Fruit fly (Drosophila melanogaster) whole organism, embryonic: Measurements from ENCODE around the gene Lmx1a.
A peak's percentile ranks its signal among the peaks of the same experiment; 100 is the strongest.

Experiments used
- Asciz ChIP-seq: fragments of 200-800 bp; sonication (Bioruptor generic); optimal IDR thresholded peaks from 2 replicates; lab custom pipeline; 2017; ENCODE audit warnings: missing biosample characterization, mild to moderate bottlenecking, missing genetic modification characterization, missing genetic modification reagents
- CG10147 ChIP-seq: fragments of 200-800 bp; sonication (Bioruptor generic); optimal IDR thresholded peaks from 2 replicates; lab custom pipeline; 2019; ENCODE audit warnings: missing biosample characterization, mild to moderate bottlenecking, missing genetic modification characterization, moderate library complexity
- CG10979 ChIP-seq: fragments of 200-800 bp; sonication (Bioruptor generic); optimal IDR thresholded peaks from 2 replicates; lab custom pipeline; 2018; ENCODE audit warnings: missing biosample characterization, mild to moderate bottlenecking, missing genetic modification characterization, moderate library complexity
- CG11247 ChIP-seq: fragments of 200-800 bp; sonication (Bioruptor generic); IDR thresholded peaks from 2 replicates; pipeline ENCODE4 v1.3.6; 2022; ENCODE audit warnings: missing biosample characterization, missing genetic modification characterization
- CG14441 ChIP-seq: fragments of 200-800 bp; sonication (Bioruptor generic); IDR thresholded peaks from 2 replicates; pipeline ENCODE4 v1.3.6; 2022; ENCODE audit warnings: missing biosample characterization, missing genetic modification characterization
- CG1792 ChIP-seq: fragments of 200-800 bp; sonication (Bioruptor generic); optimal IDR thresholded peaks from 2 replicates; lab custom pipeline; 2016; ENCODE audit warnings: missing biosample characterization, missing genetic modification characterization
- CG31441 ChIP-seq: fragments of 200-800 bp; sonication (Bioruptor generic); IDR thresholded peaks from 2 replicates; pipeline ENCODE4 v1.3.6; 2022; ENCODE audit warnings: missing biosample characterization, missing genetic modification characterization
- CG33213 ChIP-seq: fragments of 200-800 bp; sonication (Bioruptor generic); optimal IDR thresholded peaks from 3 replicates; lab custom pipeline; 2016; ENCODE audit warnings: missing biosample characterization, missing genetic modification characterization
- CG4360 ChIP-seq: fragments of 200-800 bp; sonication (Bioruptor generic); IDR thresholded peaks from 2 replicates; pipeline ENCODE4 v1.3.6; 2022; ENCODE audit warnings: missing biosample characterization, missing genetic modification characterization
- CG4424 ChIP-seq: fragments of 200-800 bp; sonication (Bioruptor generic); optimal IDR thresholded peaks from 3 replicates; lab custom pipeline; 2016; ENCODE audit warnings: missing biosample characterization, missing genetic modification characterization
- CG7271 ChIP-seq: fragments of 200-800 bp; sonication (Bioruptor generic); optimal IDR thresholded peaks from 2 replicates; lab custom pipeline; 2018; ENCODE audit warnings: missing biosample characterization, mild to moderate bottlenecking, missing genetic modification characterization, moderate library complexity
- CG7745 ChIP-seq: fragments of 200-800 bp; sonication (Bioruptor generic); optimal IDR thresholded peaks from 2 replicates; lab custom pipeline; 2018; ENCODE audit warnings: missing biosample characterization, mild to moderate bottlenecking, missing genetic modification characterization, moderate library complexity
- CG8944 ChIP-seq: fragments of 200-800 bp; sonication (Bioruptor generic); optimal IDR thresholded peaks from 3 replicates; lab custom pipeline; 2016; ENCODE audit warnings: missing biosample characterization, missing genetic modification characterization
- CkIIα-i1 ChIP-seq: fragments of 200-800 bp; sonication (Bioruptor generic); IDR thresholded peaks from 2 replicates; pipeline ENCODE4 v1.3.6; 2022; ENCODE audit warnings: missing biosample characterization, missing genetic modification characterization
- Deaf1 ChIP-seq: fragments of 200-800 bp; optimal IDR thresholded peaks from 3 replicates; lab custom pipeline; 2019; ENCODE audit warnings: missing biosample characterization, mild to moderate bottlenecking, missing genetic modification characterization, moderate library complexity
- Dfd ChIP-seq, 2 experiments: fragments of >200 bp; optimal IDR thresholded peaks; 2 replicates each; lab custom pipeline; 2017; ENCODE audit warnings: missing biosample characterization in 2 of 2, missing genetic modification characterization in 2 of 2
- Dref ChIP-seq: fragments of 200-800 bp; sonication (Bioruptor generic); IDR thresholded peaks from 2 replicates; pipeline ENCODE4 v1.3.6; 2022; ENCODE audit warnings: missing biosample characterization, missing genetic modification characterization
- Hey ChIP-seq: fragments of 200-800 bp; sonication (Bioruptor generic); optimal IDR thresholded peaks from 3 replicates; lab custom pipeline; 2018; ENCODE audit warnings: missing biosample characterization, mild to moderate bottlenecking, missing genetic modification characterization
- Nf-YB ChIP-seq: fragments of 200-800 bp; sonication (Bioruptor generic); optimal IDR thresholded peaks from 3 replicates; lab custom pipeline; 2019; ENCODE audit warnings: missing biosample characterization, mild to moderate bottlenecking, missing genetic modification characterization, moderate library complexity
- Nf-YC ChIP-seq: fragments of 200-800 bp; optimal IDR thresholded peaks from 3 replicates; lab custom pipeline; 2019; ENCODE audit warnings: missing biosample characterization, mild to moderate bottlenecking, missing genetic modification characterization, moderate library complexity
- Oli ChIP-seq: fragments of 200-800 bp; sonication (Bioruptor generic); optimal IDR thresholded peaks from 2 replicates; lab custom pipeline; 2018; ENCODE audit warnings: missing biosample characterization, mild to moderate bottlenecking, missing genetic modification characterization, moderate library complexity
- Pdp1 ChIP-seq, 2 experiments: fragments of 200-800 bp; sonication (Bioruptor generic); optimal IDR thresholded peaks; 3 replicates each; lab custom pipeline; 2016; ENCODE audit warnings: missing biosample characterization in 2 of 2, missing genetic modification characterization in 2 of 2, mild to moderate bottlenecking in 1 of 2, moderate library complexity in 1 of 2
- Side ChIP-seq: fragments of 200-800 bp; sonication (Bioruptor generic); optimal IDR thresholded peaks from 2 replicates; lab custom pipeline; 2016; ENCODE audit warnings: missing biosample characterization, missing genetic modification characterization
- Trl ChIP-seq, 3 experiments: fragments of >200 bp in 2 of 3; fragments of 200-800 bp in 1 of 3; sonication (Bioruptor generic) in 1 of 3; optimal IDR thresholded peaks; 2 replicates in 1 of 3; 3 replicates in 2 of 3; lab custom pipeline; 2016 to 2017; ENCODE audit warnings: missing biosample characterization in 1 of 3, missing genetic modification characterization in 1 of 3
- Xrp1 ChIP-seq: fragments of 200-800 bp; sonication (Bioruptor generic); IDR thresholded peaks from 2 replicates; pipeline ENCODE4 v1.3.6; 2022; ENCODE audit warnings: missing biosample characterization, missing genetic modification characterization
- abd-A ChIP-seq: fragments of 200-800 bp; sonication (Bioruptor generic); optimal IDR thresholded peaks from 3 replicates; lab custom pipeline; 2019; ENCODE audit warnings: missing biosample characterization, mild to moderate bottlenecking, missing genetic modification characterization, moderate library complexity
- amos ChIP-seq: fragments of 200-800 bp; sonication (Bioruptor generic); IDR thresholded peaks from 2 replicates; pipeline ENCODE4 v1.3.6; 2022; ENCODE audit warnings: missing biosample characterization, missing genetic modification characterization; ENCODE audit not compliant: partially characterized antibody
- chinmo ChIP-seq: fragments of 200-800 bp; sonication (Bioruptor generic); IDR thresholded peaks from 4 replicates; pipeline ENCODE4 v1.3.6; 2022; ENCODE audit warnings: missing biosample characterization, missing genetic modification characterization; ENCODE audit not compliant: partially characterized antibody
- ci ChIP-seq: fragments of 200-800 bp; sonication (Bioruptor generic); IDR thresholded peaks from 3 replicates; pipeline ENCODE4 v1.3.6; 2022; ENCODE audit warnings: missing biosample characterization, missing genetic modification characterization
- cwo ChIP-seq: fragments of 200-800 bp; sonication (Bioruptor generic); optimal IDR thresholded peaks from 3 replicates; lab custom pipeline; 2017; ENCODE audit warnings: missing biosample characterization, missing genetic modification characterization, mild to moderate bottlenecking, moderate library complexity, missing genetic modification reagents
- danr ChIP-seq: fragments of 200-800 bp; sonication (Bioruptor generic); IDR thresholded peaks from 2 replicates; pipeline ENCODE4 v1.3.6; 2022; ENCODE audit warnings: missing biosample characterization, missing genetic modification characterization
- ewg ChIP-seq: fragments of 200-800 bp; sonication (Bioruptor generic); optimal IDR thresholded peaks from 3 replicates; lab custom pipeline; 2017; ENCODE audit warnings: mild to moderate bottlenecking, missing biosample characterization, missing genetic modification reagents, missing genetic modification characterization
- ftz-f1 ChIP-seq: fragments of 200-800 bp; sonication (Bioruptor generic); optimal IDR thresholded peaks from 2 replicates; lab custom pipeline; 2016; ENCODE audit warnings: missing biosample characterization, missing genetic modification characterization
- gcm ChIP-seq: fragments of 200-800 bp; sonication (Bioruptor generic); optimal IDR thresholded peaks from 2 replicates; lab custom pipeline; 2019; ENCODE audit warnings: missing biosample characterization, mild to moderate bottlenecking, missing genetic modification characterization, moderate library complexity
- gsb-n ChIP-seq: fragments of 200-800 bp; sonication (Bioruptor generic); optimal IDR thresholded peaks from 3 replicates; lab custom pipeline; 2018; ENCODE audit warnings: missing biosample characterization, mild to moderate bottlenecking, missing genetic modification characterization
- kni ChIP-seq: fragments of 200-800 bp; sonication (Bioruptor generic); optimal IDR thresholded peaks from 3 replicates; lab custom pipeline; 2017; ENCODE audit warnings: mild to moderate bottlenecking, missing biosample characterization, missing genetic modification reagents, missing genetic modification characterization
- nerfin-1 ChIP-seq: fragments of 200-800 bp; sonication (Bioruptor generic); optimal IDR thresholded peaks from 3 replicates; lab custom pipeline; 2019; ENCODE audit warnings: missing biosample characterization, mild to moderate bottlenecking, missing genetic modification characterization, moderate library complexity
- oc ChIP-seq: fragments of 200-800 bp; sonication (Bioruptor generic); optimal IDR thresholded peaks from 2 replicates; lab custom pipeline; 2018; ENCODE audit warnings: missing biosample characterization, mild to moderate bottlenecking, missing genetic modification characterization, moderate library complexity
- pho ChIP-seq: fragments of 200-800 bp; sonication (Bioruptor generic); optimal IDR thresholded peaks from 2 replicates; lab custom pipeline; 2016; ENCODE audit warnings: missing biosample characterization, missing genetic modification characterization
- prd ChIP-seq, 3 experiments: fragments of >200 bp in 2 of 3; fragments of 200-800 bp in 1 of 3; sonication (Bioruptor generic) in 1 of 3; optimal IDR thresholded peaks in 2 of 3; IDR thresholded peaks in 1 of 3; 2 replicates in 2 of 3; 3 replicates in 1 of 3; pipeline versions ENCODE4 v1.3.6 to Lab custom; 2017 to 2022; ENCODE audit warnings: missing biosample characterization in 1 of 3, missing genetic modification characterization in 1 of 3
- pros ChIP-seq: fragments of 200-800 bp; sonication (Bioruptor generic); optimal IDR thresholded peaks from 3 replicates; lab custom pipeline; 2019; ENCODE audit warnings: missing biosample characterization, mild to moderate bottlenecking, missing genetic modification characterization, moderate library complexity
- sima ChIP-seq: fragments of 200-800 bp; sonication (Bioruptor generic); optimal IDR thresholded peaks from 2 replicates; lab custom pipeline; 2016; ENCODE audit warnings: missing biosample characterization, missing genetic modification characterization
- unc-4 ChIP-seq: fragments of 200-800 bp; sonication (Bioruptor generic); IDR thresholded peaks from 2 replicates; pipeline ENCODE4 v1.3.6; 2022; ENCODE audit warnings: missing biosample characterization, missing genetic modification characterization; ENCODE audit not compliant: partially characterized antibody

The Lmx1a gene

dm6 chr3L:12290556-12290955, 38.5 kb upstream of the Lmx1a start:
- TF ChIP-seq gsb-n (tag; lab: Kevin White, UChicago): peak; percentile 98
- TF ChIP-seq Deaf1 (tag; lab: Kevin White, UChicago): peak; percentile 27
- no peak for TF ChIP-seq prd (optimal IDR thresholded peaks at IDR 0.05; lab: Kevin White, UChicago)
- TF ChIP-seq prd (GFP tag; IDR thresholded peaks at IDR 0.05; lab: Robert Waterston, UW): peak; percentile 28; the same call in 1 of the 3 replicates
- TF ChIP-seq Asciz (GFP tag; lab: Kevin White, UChicago): no peak
- TF ChIP-seq nerfin-1 (tag; lab: Kevin White, UChicago): peak; percentile 50
- no peak for TF ChIP-seq Xrp1 (GFP tag; lab: Robert Waterston, UW)

dm6 chr3L:12294602-12295001, 34.4 kb upstream of the Lmx1a start:
- peak; percentile 71 for TF ChIP-seq Hey
- peak; percentile 1 for TF ChIP-seq Oli (tag; lab: Kevin White, UChicago)
- 0 out of 2 replicates have a peak, but pooled peaks have one; percentile 17 for TF ChIP-seq CG11247 (GFP tag; lab: Robert Waterston, UW)
- peak; percentile 66 for TF ChIP-seq nerfin-1 (tag; lab: Kevin White, UChicago)
- TF ChIP-seq gsb-n (tag; lab: Kevin White, UChicago): peak; percentile 31
- no peak for TF ChIP-seq cwo
- TF ChIP-seq CG4424 (GFP tag; lab: Kevin White, UChicago): no peak
- TF ChIP-seq kni (GFP tag; lab: Kevin White, UChicago): peak; percentile 10
- peak; percentile 66 for TF ChIP-seq oc
- TF ChIP-seq pros (GFP tag; lab: Kevin White, UChicago): peak; percentile 59
- TF ChIP-seq unc-4 (GFP tag; lab: Robert Waterston, UW): no peak
- peak; percentile 39 for TF ChIP-seq Nf-YC (tag; lab: Kevin White, UChicago)
- TF ChIP-seq Nf-YB (GFP tag; lab: Kevin White, UChicago): peak; percentile 60

dm6 chr3L:12296073-12296527, 32.9 kb upstream of the Lmx1a start, which contains the start of gene CG4328:
Gene CG4328 (minus strand): TSS chr3L:12296123.
- peak; percentile 7 for TF ChIP-seq abd-A
- TF ChIP-seq Trl (optimal IDR thresholded peaks at IDR 0.05; lab: Kevin White, UChicago): peak in 1 of 2 experiments; percentile 11
- TF ChIP-seq Trl (GFP tag; optimal IDR thresholded peaks at IDR 0.05; lab: Kevin White, UChicago): no peak
- no peak for TF ChIP-seq CG10979 (tag; lab: Kevin White, UChicago)
- no peak for TF ChIP-seq CG8944 (GFP tag; lab: Kevin White, UChicago)
- TF ChIP-seq ewg (GFP tag; lab: Kevin White, UChicago): peak; percentile 66
- no peak for TF ChIP-seq sima
- no peak for TF ChIP-seq Deaf1 (tag; lab: Kevin White, UChicago)
- no peak for TF ChIP-seq Dfd (GFP tag; optimal IDR thresholded peaks at IDR 0.05; lab: Kevin White, UChicago)
- TF ChIP-seq Oli (tag; lab: Kevin White, UChicago): no peak
- peak; percentile 90 for TF ChIP-seq Nf-YC (tag; lab: Kevin White, UChicago)
- peak; percentile 86 for TF ChIP-seq Nf-YB (GFP tag; lab: Kevin White, UChicago)
- TF ChIP-seq CG4360: 0 out of 2 replicates have a peak, but pooled peaks have one; percentile 29

dm6 chr3L:12298092-12298491, 30.9 kb upstream of the Lmx1a start:
- TF ChIP-seq Pdp1 (GFP tag; optimal IDR thresholded peaks at IDR 0.05; lab: Kevin White, UChicago) (no peak), gcm (GFP tag; lab: Kevin White, UChicago) (peak; percentile 83), Dref (GFP tag; lab: Robert Waterston, UW) (0 out of 2 replicates have a peak, but pooled peaks have one; percentile 19), ftz-f1 (GFP tag; lab: Kevin White, UChicago) (no peak), CG31441 (no peak), CG7745 (tag; lab: Kevin White, UChicago) (peak; percentile 12), danr (GFP tag; lab: Robert Waterston, UW) (no peak), CG7271 (tag; lab: Kevin White, UChicago) (no peak), CG14441 (GFP tag; lab: Robert Waterston, UW) (no peak), CG1792 (GFP tag; lab: Kevin White, UChicago) (no peak), unc-4 (GFP tag; lab: Robert Waterston, UW) (no peak), CG33213 (no peak), ci (0 out of 3 replicates have a peak, but pooled peaks have one; percentile 49), chinmo (GFP tag; lab: Robert Waterston, UW) (0 out of 4 replicates have a peak, but pooled peaks have one; percentile 62), Side (GFP tag; lab: Kevin White, UChicago) (no peak), pho (GFP tag; lab: Kevin White, UChicago) (no peak), CG10147 (GFP tag; lab: Kevin White, UChicago) (no peak), amos (no peak), CkIIα-i1 (GFP tag; lab: Robert Waterston, UW) (no peak)
